Worm (Caenorhabditis elegans) whole organism, L1 larva: ENCODE data around the gene F35D11.4.

ENCODE experiments used
- Y116A8C.19 ChIP-seq: sonication (generic microtip); optimal IDR thresholded peaks from 2 replicates; lab custom pipeline; 2016; ENCODE audit warnings: missing compliant biosample characterization, missing genetic modification characterization, borderline replicate concordance
- blmp-1 ChIP-seq: fragments of 150-350 bp; optimal IDR thresholded peaks from 2 replicates; lab custom pipeline; 2014; ENCODE audit warnings: missing biosample characterization, missing genetic modification characterization
- ceh-82 ChIP-seq, 3 experiments: fragments of 150-350 bp in 1 of 3; sonication (generic microtip) in 2 of 3; optimal IDR thresholded peaks; 2 replicates each; lab custom pipeline; 2014 to 2017; ENCODE audit warnings: missing biosample characterization in 3 of 3, missing genetic modification characterization in 3 of 3
- ceh-88 ChIP-seq: fragments of 200-800 bp; sonication (Bioruptor generic); IDR thresholded peaks from 2 replicates; pipeline ENCODE4 v1.3.6; 2022; ENCODE audit warnings: missing genetic modification characterization, missing compliant biosample characterization
- elt-2 ChIP-seq: sonication (generic microtip); optimal IDR thresholded peaks from 2 replicates; lab custom pipeline; 2016; ENCODE audit warnings: missing genetic modification characterization, mild to moderate bottlenecking, inconsistent platforms, missing compliant biosample characterization, missing genetic modification reagents
- fkh-4 ChIP-seq: sonication (generic microtip); optimal IDR thresholded peaks from 2 replicates; lab custom pipeline; 2016; ENCODE audit warnings: missing compliant biosample characterization, missing genetic modification characterization, borderline replicate concordance
- fkh-8 ChIP-seq: sonication (generic microtip); optimal IDR thresholded peaks from 2 replicates; lab custom pipeline; 2016; ENCODE audit warnings: mild to moderate bottlenecking, missing genetic modification characterization, missing compliant biosample characterization
- fos-1 ChIP-seq: fragments of 150-350 bp; optimal IDR thresholded peaks from 2 replicates; lab custom pipeline; 2014; ENCODE audit warnings: missing biosample characterization, missing genetic modification characterization
- hlh-17 ChIP-seq: fragments of 200-800 bp; sonication (Bioruptor generic); optimal IDR thresholded peaks from 2 replicates; lab custom pipeline; 2018; ENCODE audit warnings: missing genetic modification characterization, mild to moderate bottlenecking, missing compliant biosample characterization, moderate library complexity, borderline replicate concordance
- lin-13 ChIP-seq: fragments of 150-350 bp; optimal IDR thresholded peaks from 2 replicates; lab custom pipeline; 2014; ENCODE audit warnings: missing biosample characterization, missing genetic modification reagents, missing genetic modification characterization
- lin-35 ChIP-seq, 2 experiments: fragments of 150-350 bp; optimal IDR thresholded peaks; 2 replicates each; lab custom pipeline; 2014; ENCODE audit warnings: missing biosample characterization in 2 of 2, missing genetic modification characterization in 2 of 2, missing genetic modification reagents in 2 of 2
- lin-39 ChIP-seq: fragments of 150-350 bp; optimal IDR thresholded peaks from 2 replicates; lab custom pipeline; 2014; ENCODE audit warnings: missing biosample characterization, missing genetic modification reagents, missing genetic modification characterization
- lsy-2 ChIP-seq, 2 experiments: fragments of 150-350 bp; optimal IDR thresholded peaks; 2 replicates each; lab custom pipeline; 2014; ENCODE audit warnings: missing biosample characterization in 2 of 2, missing genetic modification characterization in 2 of 2
- mab-9 ChIP-seq: fragments of 200-800 bp; sonication (Bioruptor generic); IDR thresholded peaks from 2 replicates; pipeline ENCODE4 v1.3.6; 2022; ENCODE audit warnings: missing genetic modification reagents, missing genetic modification characterization, missing compliant biosample characterization
- nhr-12 ChIP-seq: sonication (generic microtip); optimal IDR thresholded peaks from 2 replicates; lab custom pipeline; 2017; ENCODE audit warnings: missing biosample characterization, missing genetic modification characterization
- nhr-76 ChIP-seq: sonication (generic microtip); optimal IDR thresholded peaks from 2 replicates; lab custom pipeline; 2017; ENCODE audit warnings: missing biosample characterization, missing genetic modification characterization
- pag-3 ChIP-seq: sonication (generic microtip); optimal IDR thresholded peaks from 2 replicates; lab custom pipeline; 2017; ENCODE audit warnings: missing genetic modification characterization, mild to moderate bottlenecking, missing compliant biosample characterization, antibody characterized with exemption, borderline replicate concordance; ENCODE audit not compliant: insufficient read depth
- sptf-1 ChIP-seq: fragments of 150-350 bp; optimal IDR thresholded peaks from 2 replicates; lab custom pipeline; 2014; ENCODE audit warnings: missing biosample characterization, missing genetic modification characterization
- unc-130 ChIP-seq: fragments of 150-350 bp; optimal IDR thresholded peaks from 2 replicates; lab custom pipeline; 2017; ENCODE audit warnings: missing biosample characterization, missing genetic modification characterization, inconsistent platforms
- unc-30 ChIP-seq: sonication (generic microtip); optimal IDR thresholded peaks from 2 replicates; lab custom pipeline; 2017; ENCODE audit warnings: missing biosample characterization, missing genetic modification characterization
- vab-15 ChIP-seq: sonication (generic microtip); optimal IDR thresholded peaks from 2 replicates; lab custom pipeline; 2017; ENCODE audit warnings: missing genotype, mild to moderate bottlenecking, missing genetic modification characterization, missing compliant biosample characterization

The F35D11.4 gene

ce11 chrII:4640748-4641147 is 37.5 kb downstream of the F35D11.4 start (continued):
- no peak for TF ChIP-seq sptf-1 (tag; lab: Kevin White, UChicago)
- TF ChIP-seq nhr-12 (tag; lab: Kevin White, UChicago): no peak

ce11 chrII:4648785-4649184 is 45.6 kb downstream of the F35D11.4 start, which contains the start of gene lgc-27:
TSS of gene lgc-27 (plus strand) at chrII:4649085.
- TF ChIP-seq vab-15 (tag; lab: Kevin White, UChicago): no peak
- no peak for TF ChIP-seq ceh-88 (GFP tag; lab: Robert Waterston, UW)
- TF ChIP-seq fkh-4 (tag; lab: Kevin White, UChicago): no peak
- TF ChIP-seq pag-3: no peak
- no peak for TF ChIP-seq elt-2 (tag; lab: Kevin White, UChicago)
- TF ChIP-seq lin-13: no peak
- TF ChIP-seq unc-30 (tag; lab: Kevin White, UChicago): no peak
- no peak for TF ChIP-seq fkh-8
- TF ChIP-seq blmp-1 (tag; lab: Kevin White, UChicago): no peak
- TF ChIP-seq ceh-82 (tag; optimal IDR thresholded peaks at IDR 0.05; lab: Kevin White, UChicago): no peak
- TF ChIP-seq lsy-2 (tag; optimal IDR thresholded peaks at IDR 0.05; lab: Kevin White, UChicago): no peak
- no peak for TF ChIP-seq mab-9
- TF ChIP-seq lin-39 (tag; lab: Kevin White, UChicago): no peak
- no peak for TF ChIP-seq hlh-17 (GFP tag; lab: Kevin White, UChicago)
- TF ChIP-seq lin-35 (GFP tag; optimal IDR thresholded peaks at IDR 0.05; lab: Kevin White, UChicago): no peak
- TF ChIP-seq, all 84 proteins: peak for 0

ce11 chrII:4650072-4650471 is 46.8 kb downstream of the F35D11.4 start:
- TF ChIP-seq nhr-76 (tag; lab: Kevin White, UChicago): no peak
- TF ChIP-seq unc-130 (tag; lab: Kevin White, UChicago): no peak
- no peak for TF ChIP-seq fos-1 (tag; lab: Kevin White, UChicago)
- TF ChIP-seq Y116A8C.19 (tag; lab: Kevin White, UChicago): no peak
- TF ChIP-seq nhr-12 (tag; lab: Kevin White, UChicago): no peak
- no peak for TF ChIP-seq fkh-8
